Worm (Caenorhabditis elegans) whole organism, L1 larva: ENCODE data around the gene moa-2.

Source experiments
- C34B4.2 ChIP-seq: sonication (generic microtip); optimal IDR thresholded peaks from 2 replicates; lab custom pipeline; 2017; ENCODE audit warnings: mild to moderate bottlenecking, missing genetic modification characterization, missing compliant biosample characterization
- F16B12.6 ChIP-seq: fragments of 150-350 bp; optimal IDR thresholded peaks from 2 replicates; lab custom pipeline; 2014; ENCODE audit warnings: missing biosample characterization, missing genetic modification characterization
- aly-2 ChIP-seq: fragments of 150-350 bp; optimal IDR thresholded peaks from 2 replicates; lab custom pipeline; 2014; ENCODE audit warnings: missing biosample characterization, missing genetic modification characterization
- ceh-8 ChIP-seq: fragments of 200-800 bp; sonication (Bioruptor generic); optimal IDR thresholded peaks from 2 replicates; lab custom pipeline; 2018; ENCODE audit warnings: mild to moderate bottlenecking, missing genetic modification characterization, moderate library complexity, missing compliant biosample characterization
- ceh-82 ChIP-seq, 3 experiments: fragments of 150-350 bp in 1 of 3; sonication (generic microtip) in 2 of 3; optimal IDR thresholded peaks; 2 replicates each; lab custom pipeline; 2014 to 2017; ENCODE audit warnings: missing biosample characterization in 3 of 3, missing genetic modification characterization in 3 of 3
- ceh-88 ChIP-seq: fragments of 200-800 bp; sonication (Bioruptor generic); IDR thresholded peaks from 2 replicates; pipeline ENCODE4 v1.3.6; 2022; ENCODE audit warnings: missing genetic modification characterization, missing compliant biosample characterization
- ceh-90 ChIP-seq: sonication (generic microtip); optimal IDR thresholded peaks from 2 replicates; lab custom pipeline; 2016; ENCODE audit warnings: missing genetic modification characterization, missing compliant biosample characterization
- ces-1 ChIP-seq: fragments of 150-350 bp; optimal IDR thresholded peaks from 2 replicates; lab custom pipeline; 2014; ENCODE audit warnings: missing biosample characterization, missing genetic modification reagents, missing genetic modification characterization
- dsc-1 ChIP-seq: sonication (generic microtip); optimal IDR thresholded peaks from 2 replicates; lab custom pipeline; 2016; ENCODE audit warnings: mild to moderate bottlenecking, missing genetic modification characterization, missing compliant biosample characterization
- efl-1 ChIP-seq, 4 experiments: fragments of 150-350 bp; optimal IDR thresholded peaks in 3 of 4; peaks in 1 of 4; 1 replicate in 1 of 4; 2 replicates in 3 of 4; lab custom pipeline; 2014; ENCODE audit warnings: missing biosample characterization in 2 of 4, missing genetic modification characterization in 2 of 4, missing genetic modification reagents in 2 of 4
- egl-27 ChIP-seq, 2 experiments: fragments of 150-350 bp in 1 of 2; sonication (generic microtip); optimal IDR thresholded peaks; 3 replicates each; lab custom pipeline; 2017 to 2018; ENCODE audit warnings: missing biosample characterization in 2 of 2, missing genetic modification characterization in 2 of 2, missing genetic modification reagents in 2 of 2
- fkh-10 ChIP-seq: sonication (generic microtip); optimal IDR thresholded peaks from 2 replicates; lab custom pipeline; 2017; ENCODE audit warnings: missing biosample characterization, missing genetic modification reagents, missing genetic modification characterization
- grh-1 ChIP-seq: fragments of 200-800 bp; sonication (Bioruptor generic); IDR thresholded peaks from 2 replicates; pipeline ENCODE4 v1.3.6; 2022; ENCODE audit warnings: missing genetic modification reagents, missing genetic modification characterization, missing compliant biosample characterization
- hlh-17 ChIP-seq: fragments of 200-800 bp; sonication (Bioruptor generic); optimal IDR thresholded peaks from 2 replicates; lab custom pipeline; 2018; ENCODE audit warnings: missing genetic modification characterization, mild to moderate bottlenecking, missing compliant biosample characterization, moderate library complexity, borderline replicate concordance
- irx-1 ChIP-seq: sonication (generic microtip); optimal IDR thresholded peaks from 2 replicates; lab custom pipeline; 2016; ENCODE audit warnings: missing genetic modification characterization, missing compliant biosample characterization
- isw-1 ChIP-seq: fragments of 200-800 bp; sonication (Bioruptor generic); IDR thresholded peaks from 2 replicates; pipeline ENCODE4 v1.3.6; 2022; ENCODE audit warnings: missing genetic modification characterization, missing compliant biosample characterization
- jun-1 ChIP-seq: fragments of 150-350 bp; optimal IDR thresholded peaks from 2 replicates; lab custom pipeline; 2014; ENCODE audit warnings: missing biosample characterization, missing genetic modification reagents, missing genetic modification characterization
- lin-14 ChIP-seq: fragments of 200-800 bp; sonication (Bioruptor generic); optimal IDR thresholded peaks from 2 replicates; lab custom pipeline; 2018; ENCODE audit warnings: mild to moderate bottlenecking, missing genetic modification characterization, moderate library complexity, missing compliant biosample characterization
- lir-3 ChIP-seq: sonication (generic microtip); optimal IDR thresholded peaks from 2 replicates; lab custom pipeline; 2016; ENCODE audit warnings: mild to moderate bottlenecking, missing genetic modification characterization, moderate library complexity, missing compliant biosample characterization; ENCODE audit not compliant: poor library complexity
- lsy-2 ChIP-seq, 2 experiments: fragments of 150-350 bp; optimal IDR thresholded peaks; 2 replicates each; lab custom pipeline; 2014; ENCODE audit warnings: missing biosample characterization in 2 of 2, missing genetic modification characterization in 2 of 2
- mdl-1 ChIP-seq, 2 experiments: fragments of 150-350 bp; optimal IDR thresholded peaks; 2 replicates each; lab custom pipeline; 2014 to 2017; ENCODE audit warnings: missing biosample characterization in 2 of 2, missing genetic modification characterization in 2 of 2, inconsistent platforms in 1 of 2
- mef-2 ChIP-seq: fragments of 150-350 bp; optimal IDR thresholded peaks from 2 replicates; lab custom pipeline; 2014; ENCODE audit warnings: missing biosample characterization, missing genetic modification characterization
- mep-1 ChIP-seq: fragments of 150-350 bp; optimal IDR thresholded peaks from 2 replicates; lab custom pipeline; 2014; ENCODE audit warnings: missing biosample characterization, missing genetic modification characterization
- nhr-11 ChIP-seq: fragments of 150-350 bp; optimal IDR thresholded peaks from 2 replicates; lab custom pipeline; 2014; ENCODE audit warnings: missing biosample characterization, missing genetic modification characterization
- nhr-19 ChIP-seq: fragments of 200-800 bp; sonication (Bioruptor generic); conservative IDR thresholded peaks from 2 replicates; pipeline ENCODE4 v1.3.6; 2022; ENCODE audit warnings: missing genetic modification characterization, missing compliant biosample characterization
- nhr-237 ChIP-seq: fragments of 150-350 bp; optimal IDR thresholded peaks from 2 replicates; lab custom pipeline; 2014; ENCODE audit warnings: missing biosample characterization, missing genetic modification characterization
- nhr-47 ChIP-seq: sonication (generic microtip); optimal IDR thresholded peaks from 2 replicates; lab custom pipeline; 2016; ENCODE audit warnings: mild to moderate bottlenecking, missing genetic modification characterization, moderate library complexity, missing compliant biosample characterization
- nhr-71 ChIP-seq: sonication (generic microtip); optimal IDR thresholded peaks from 2 replicates; lab custom pipeline; 2016; ENCODE audit warnings: mild to moderate bottlenecking, missing genetic modification characterization, moderate library complexity, missing compliant biosample characterization
- nhr-76 ChIP-seq: sonication (generic microtip); optimal IDR thresholded peaks from 2 replicates; lab custom pipeline; 2017; ENCODE audit warnings: missing biosample characterization, missing genetic modification characterization
- nhr-77 ChIP-seq: fragments of 150-350 bp; optimal IDR thresholded peaks from 2 replicates; lab custom pipeline; 2014; ENCODE audit warnings: missing biosample characterization, missing genetic modification characterization
- nhr-90 ChIP-seq: sonication (generic microtip); optimal IDR thresholded peaks from 2 replicates; lab custom pipeline; 2016; ENCODE audit warnings: mild to moderate bottlenecking, missing genetic modification characterization, missing compliant biosample characterization; ENCODE audit not compliant: poor library complexity
- rnt-1 ChIP-seq: sonication (generic microtip); optimal IDR thresholded peaks from 2 replicates; lab custom pipeline; 2016; ENCODE audit warnings: mild to moderate bottlenecking, missing genetic modification characterization, moderate library complexity, missing compliant biosample characterization
- sox-4 ChIP-seq: sonication (generic microtip); optimal IDR thresholded peaks from 2 replicates; lab custom pipeline; 2016; ENCODE audit warnings: missing genetic modification characterization, missing compliant biosample characterization
- sptf-1 ChIP-seq: fragments of 150-350 bp; optimal IDR thresholded peaks from 2 replicates; lab custom pipeline; 2014; ENCODE audit warnings: missing biosample characterization, missing genetic modification characterization
- swsn-7 ChIP-seq: sonication (generic microtip); optimal IDR thresholded peaks from 2 replicates; lab custom pipeline; 2016; ENCODE audit warnings: missing genetic modification characterization, missing compliant biosample characterization
- unc-30 ChIP-seq: sonication (generic microtip); optimal IDR thresholded peaks from 2 replicates; lab custom pipeline; 2017; ENCODE audit warnings: missing biosample characterization, missing genetic modification characterization
- unc-86 ChIP-seq: sonication (generic microtip); optimal IDR thresholded peaks from 2 replicates; lab custom pipeline; 2016; ENCODE audit warnings: missing genetic modification characterization, missing compliant biosample characterization
- ztf-11 ChIP-seq, 2 experiments: sonication (generic microtip); optimal IDR thresholded peaks; 2 replicates each; lab custom pipeline; 2016 to 2017; ENCODE audit warnings: missing genetic modification characterization in 2 of 2, missing biosample characterization in 1 of 2, missing compliant biosample characterization in 1 of 2

The moa-2 gene

DNA sequence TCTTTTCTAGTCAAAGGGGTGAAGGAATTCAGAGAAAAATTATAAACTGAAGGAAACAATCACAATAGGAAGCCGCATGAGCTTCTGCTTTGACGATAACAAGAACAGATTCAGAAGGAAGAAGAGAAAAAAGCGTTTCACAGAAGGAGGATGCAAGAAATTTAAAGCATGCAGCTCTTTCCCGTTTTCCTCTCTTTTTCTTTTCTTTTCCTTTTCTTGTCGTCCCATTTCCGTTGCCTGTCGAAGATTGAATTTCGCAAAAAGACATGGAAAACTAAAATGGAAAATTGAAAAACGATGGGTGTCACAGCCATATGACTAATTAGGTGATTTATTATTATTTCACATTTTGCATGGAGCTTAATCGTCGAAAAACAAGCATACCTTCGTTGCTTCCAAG lies 17.3 kb upstream of the moa-2 start:
- no peak for TF ChIP-seq ceh-82 (tag; optimal IDR thresholded peaks at IDR 0.05; lab: Kevin White, UChicago)
- TF ChIP-seq nhr-90 (tag; lab: Kevin White, UChicago) = no peak
- no peak for TF ChIP-seq sptf-1 (tag; lab: Kevin White, UChicago)
- TF ChIP-seq nhr-71 = peak; percentile 33
- peak; percentile 65 for TF ChIP-seq lin-14 (GFP tag; lab: Kevin White, UChicago)
- TF ChIP-seq mef-2 = no peak
- no peak for TF ChIP-seq ceh-90 (tag; lab: Kevin White, UChicago)
- TF ChIP-seq F16B12.6 (tag; lab: Kevin White, UChicago) = no peak
- no peak for TF ChIP-seq egl-27 (tag; optimal IDR thresholded peaks at IDR 0.05; lab: Kevin White, UChicago)
- peak; percentile 89 for TF ChIP-seq fkh-10 (GFP tag; lab: Kevin White, UChicago)
- no peak for TF ChIP-seq jun-1 (tag; lab: Kevin White, UChicago)
- no peak for TF ChIP-seq nhr-19 (GFP tag; lab: Robert Waterston, UW)
- no peak for TF ChIP-seq lir-3 (tag; lab: Kevin White, UChicago)
- peak; percentile 23 for TF ChIP-seq unc-86 (tag; lab: Kevin White, UChicago)
- TF ChIP-seq isw-1 (GFP tag; lab: Robert Waterston, UW) = no peak
- no peak for TF ChIP-seq unc-30
- peak; percentile 10 for TF ChIP-seq mep-1 (tag; lab: Kevin White, UChicago)
- no peak for TF ChIP-seq sox-4 (tag; lab: Kevin White, UChicago)
- no peak for TF ChIP-seq nhr-77 (tag; lab: Kevin White, UChicago)
- no peak for TF ChIP-seq dsc-1

DNA sequence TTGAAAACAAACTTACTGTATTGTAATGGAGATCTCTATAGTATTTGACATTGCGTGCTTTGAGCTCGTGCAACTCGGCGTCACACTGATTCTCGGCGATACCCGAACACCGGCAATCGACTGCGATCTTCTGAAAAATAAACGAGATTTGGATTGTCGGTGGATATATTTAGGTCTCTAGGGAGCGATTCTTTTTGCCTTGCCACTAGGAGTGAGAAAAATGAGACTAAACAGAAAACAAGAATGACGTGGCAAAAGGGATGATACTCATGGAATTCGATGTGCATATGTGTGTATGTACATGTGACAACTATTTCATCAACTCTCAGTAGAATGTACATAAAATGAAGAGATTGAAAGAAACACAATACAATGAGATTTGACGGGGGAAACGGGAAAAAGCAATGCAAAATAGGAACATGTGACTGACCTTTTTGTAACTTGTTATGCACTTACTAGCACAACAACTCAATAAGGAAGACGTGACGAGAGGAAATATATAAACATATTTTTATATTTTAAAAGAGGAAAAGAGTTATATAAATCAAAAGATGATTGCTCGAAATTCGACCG lies 15.9 kb upstream of the moa-2 start:
- no peak for TF ChIP-seq grh-1 (GFP tag; lab: Robert Waterston, UW)
- TF ChIP-seq ztf-11 (tag; optimal IDR thresholded peaks at IDR 0.05; lab: Kevin White, UChicago) = no peak
- TF ChIP-seq nhr-90 (tag; lab: Kevin White, UChicago) = no peak
- no peak for TF ChIP-seq nhr-11 (tag; lab: Kevin White, UChicago)
- TF ChIP-seq unc-86 (tag; lab: Kevin White, UChicago) = peak; percentile 20
- TF ChIP-seq mef-2 = no peak
- TF ChIP-seq lsy-2 (tag; optimal IDR thresholded peaks at IDR 0.05; lab: Kevin White, UChicago) = peak; percentile 29 to 43
- no peak for TF ChIP-seq lir-3 (tag; lab: Kevin White, UChicago)
- no peak for TF ChIP-seq rnt-1 (tag; lab: Kevin White, UChicago)
- peak; percentile 95 for TF ChIP-seq fkh-10 (GFP tag; lab: Kevin White, UChicago)
- no peak for TF ChIP-seq nhr-237 (tag; lab: Kevin White, UChicago)
- TF ChIP-seq efl-1 (optimal IDR thresholded peaks at IDR 0.05; lab: Kevin White, UChicago) = no peak
- TF ChIP-seq efl-1 (GFP tag; optimal IDR thresholded peaks at IDR 0.05 in 1 of 2; lab: Kevin White, UChicago) = peak in 1 of 2 experiments; percentile 79
- TF ChIP-seq aly-2 (tag; lab: Kevin White, UChicago) = no peak
- TF ChIP-seq ces-1 = peak; percentile 39
- no peak for TF ChIP-seq swsn-7 (tag; lab: Kevin White, UChicago)
- no peak for TF ChIP-seq hlh-17 (GFP tag; lab: Kevin White, UChicago)
- peak; percentile 42 for TF ChIP-seq ceh-8
- no peak for TF ChIP-seq C34B4.2 (tag; lab: Kevin White, UChicago)
- TF ChIP-seq mdl-1 (tag; optimal IDR thresholded peaks at IDR 0.05; lab: Kevin White, UChicago) = no peak
- no peak for TF ChIP-seq ceh-88 (GFP tag; lab: Robert Waterston, UW)
- TF ChIP-seq lin-14 (GFP tag; lab: Kevin White, UChicago) = peak; percentile 86
- peak; percentile 23 for TF ChIP-seq nhr-47
- no peak for TF ChIP-seq unc-30
- peak; percentile 25 for TF ChIP-seq irx-1
- peak; percentile 49 for TF ChIP-seq nhr-71
- no peak for TF ChIP-seq nhr-76 (tag; lab: Kevin White, UChicago)
